Fruit fly (Drosophila melanogaster): ENCODE data around the gene Dpy-30L1.

DNA sequence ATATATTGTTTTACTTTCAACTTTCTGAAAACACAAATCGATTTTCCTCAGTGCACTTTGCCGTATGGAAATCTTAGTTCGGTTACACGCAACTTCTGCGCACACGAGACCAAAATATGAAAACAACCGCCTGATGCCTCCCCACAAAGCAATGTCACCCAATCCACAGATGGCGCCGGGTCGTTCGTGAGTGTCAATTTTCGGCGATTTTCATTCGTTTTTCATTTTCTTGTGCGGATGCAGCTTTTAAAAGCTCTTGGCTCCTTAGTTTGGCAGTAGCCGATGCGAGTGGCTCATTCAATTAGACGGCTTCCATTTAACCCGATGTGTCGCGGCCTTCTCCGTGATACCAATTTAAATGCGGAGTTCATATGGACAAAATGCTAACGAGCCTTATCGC lies 8.6 kb upstream of the Dpy-30L1 start, which contains the start of gene CG6431:
- TF ChIP-seq CG9948 (tag; optimal IDR thresholded peaks at IDR 0.05) (no peak), rn (GFP tag; IDR thresholded peaks at IDR 0.05) (no peak), D1 (tag; optimal IDR thresholded peaks at IDR 0.05) (no peak), fd96Ca (GFP tag; IDR thresholded peaks at IDR 0.05) (no peak), CG4496 (GFP tag; IDR thresholded peaks at IDR 0.05) (no peak), CG17806 (tag; optimal IDR thresholded peaks at IDR 0.05) (no peak), CG32121 (GFP tag; IDR thresholded peaks at IDR 0.05) (no peak), CG34367 (tag; optimal IDR thresholded peaks at IDR 0.05) (no peak), EcR (GFP tag; optimal IDR thresholded peaks at IDR 0.05) (no peak), Snoo (tag; optimal IDR thresholded peaks at IDR 0.05) (no peak)
